Fruit fly (Drosophila melanogaster) S2 (cell line): Measurements from ENCODE around the gene SkpC.

Experiments
- CG8478 ChIP-seq: fragments of >200 bp; optimal IDR thresholded peaks from 2 replicates; lab custom pipeline; 2018
- CTCF ChIP-seq, 2 experiments: fragments of >200 bp; optimal IDR thresholded peaks; 2 replicates each; lab custom pipeline; 2018

dm6 chrX:19850503-19851094 lies 34.7 kb downstream of the SkpC start:
- TF ChIP-seq CG8478 (lab: Kevin White, UChicago) (no peak), CTCF (optimal IDR thresholded peaks at IDR 0.05; lab: Kevin White, UChicago) (no peak)
